Worm (Caenorhabditis elegans) whole organism, L3 larva: Measurements from ENCODE around the gene nspc-9.
"Not testable (repeated sequence)": the region's sequence is repeated elsewhere in the genome, so short reads cannot be mapped to it uniquely, and the experiment has no call there.

Experiments
- R02D3.7 ChIP-seq: fragments of 150-350 bp; optimal IDR thresholded peaks from 2 replicates; lab custom pipeline; 2014; ENCODE audit warnings: missing biosample characterization, missing genetic modification characterization
- ZK546.5 ChIP-seq: sonication (generic microtip); optimal IDR thresholded peaks from 2 replicates; lab custom pipeline; 2017; ENCODE audit warnings: missing biosample characterization, missing genetic modification characterization
- aly-2 ChIP-seq: fragments of 150-350 bp; optimal IDR thresholded peaks from 2 replicates; lab custom pipeline; 2014; ENCODE audit warnings: missing biosample characterization, missing genetic modification characterization
- ama-1 ChIP-seq: fragments of 150-350 bp; optimal IDR thresholded peaks from 2 replicates; lab custom pipeline; 2018
- ceh-16 ChIP-seq: sonication (generic microtip); optimal IDR thresholded peaks from 2 replicates; lab custom pipeline; 2017; ENCODE audit warnings: missing biosample characterization, missing genetic modification characterization
- ceh-28 ChIP-seq: fragments of 150-350 bp; optimal IDR thresholded peaks from 2 replicates; lab custom pipeline; 2014; ENCODE audit warnings: missing biosample characterization, missing genetic modification reagents, missing genetic modification characterization
- ceh-82 ChIP-seq: fragments of 150-350 bp; optimal IDR thresholded peaks from 2 replicates; lab custom pipeline; 2014; ENCODE audit warnings: missing biosample characterization, missing genetic modification characterization
- daf-12 ChIP-seq: fragments of 150-350 bp; optimal IDR thresholded peaks from 2 replicates; lab custom pipeline; 2014; ENCODE audit warnings: missing biosample characterization, missing genetic modification reagents, missing genetic modification characterization
- egl-5 ChIP-seq: fragments of 150-350 bp; optimal IDR thresholded peaks from 2 replicates; lab custom pipeline; 2017; ENCODE audit warnings: missing biosample characterization, missing genetic modification reagents, missing genetic modification characterization, inconsistent platforms
- elt-3 ChIP-seq, 3 experiments: fragments of 150-350 bp in 1 of 3; sonication (generic microtip) in 2 of 3; optimal IDR thresholded peaks; 2 replicates in 2 of 3; 4 replicates in 1 of 3; lab custom pipeline; 2014 to 2017; ENCODE audit warnings: missing biosample characterization in 3 of 3, missing genetic modification characterization in 3 of 3
- fkh-10 ChIP-seq: sonication (generic microtip); optimal IDR thresholded peaks from 2 replicates; lab custom pipeline; 2017; ENCODE audit warnings: missing biosample characterization, missing genetic modification reagents, missing genetic modification characterization
- fkh-2 ChIP-seq: fragments of 150-350 bp; optimal IDR thresholded peaks from 2 replicates; lab custom pipeline; 2014; ENCODE audit warnings: missing biosample characterization, missing genetic modification reagents, missing genetic modification characterization
- fos-1 ChIP-seq: fragments of 150-350 bp; optimal IDR thresholded peaks from 2 replicates; lab custom pipeline; 2014; ENCODE audit warnings: missing biosample characterization, missing genetic modification characterization
- hmg-11 ChIP-seq: sonication (generic microtip); optimal IDR thresholded peaks from 2 replicates; lab custom pipeline; 2016; ENCODE audit warnings: missing genetic modification characterization, missing compliant biosample characterization
- jun-1 ChIP-seq: fragments of 150-350 bp; optimal IDR thresholded peaks from 2 replicates; lab custom pipeline; 2014; ENCODE audit warnings: missing biosample characterization, missing genetic modification reagents, missing genetic modification characterization
- mdl-1 ChIP-seq: fragments of 150-350 bp; optimal IDR thresholded peaks from 2 replicates; lab custom pipeline; 2014; ENCODE audit warnings: missing biosample characterization, missing genetic modification characterization
- mml-1 ChIP-seq: fragments of 150-350 bp; sonication (generic microtip); optimal IDR thresholded peaks from 3 replicates; lab custom pipeline; 2014; ENCODE audit warnings: missing biosample characterization, missing genetic modification characterization
- nfya-1 ChIP-seq: sonication (generic microtip); optimal IDR thresholded peaks from 2 replicates; lab custom pipeline; 2017; ENCODE audit warnings: missing genetic modification characterization, mild to moderate bottlenecking, missing compliant biosample characterization, antibody characterized with exemption, moderate library complexity; ENCODE audit not compliant: insufficient read depth
- nhr-11 ChIP-seq: fragments of 150-350 bp; optimal IDR thresholded peaks from 2 replicates; lab custom pipeline; 2014; ENCODE audit warnings: missing biosample characterization, missing genetic modification characterization
- nhr-23 ChIP-seq: fragments of 150-350 bp; optimal IDR thresholded peaks from 2 replicates; lab custom pipeline; 2014; ENCODE audit warnings: missing biosample characterization, missing genetic modification reagents, missing genetic modification characterization
- nhr-237 ChIP-seq: fragments of 150-350 bp; optimal IDR thresholded peaks from 2 replicates; lab custom pipeline; 2014; ENCODE audit warnings: missing biosample characterization, missing genetic modification characterization
- nhr-28 ChIP-seq: fragments of 150-350 bp; optimal IDR thresholded peaks from 2 replicates; lab custom pipeline; 2014; ENCODE audit warnings: missing biosample characterization, missing genetic modification characterization
- nhr-43 ChIP-seq: sonication (generic microtip); optimal IDR thresholded peaks from 2 replicates; lab custom pipeline; 2016; ENCODE audit warnings: mild to moderate bottlenecking, missing genetic modification characterization, missing compliant biosample characterization; ENCODE audit not compliant: poor library complexity, severe bottlenecking
- nhr-76 ChIP-seq: fragments of 150-350 bp; sonication (generic microtip); optimal IDR thresholded peaks from 5 replicates; lab custom pipeline; 2014; ENCODE audit warnings: missing biosample characterization, missing genetic modification characterization
- nhr-77 ChIP-seq: fragments of 150-350 bp; optimal IDR thresholded peaks from 2 replicates; lab custom pipeline; 2014; ENCODE audit warnings: missing biosample characterization, missing genetic modification characterization
- skn-1 ChIP-seq: fragments of 150-350 bp; optimal IDR thresholded peaks from 2 replicates; lab custom pipeline; 2014; ENCODE audit warnings: missing biosample characterization, missing genetic modification characterization
- snpc-4 ChIP-seq: fragments of 150-350 bp; optimal IDR thresholded peaks from 2 replicates; lab custom pipeline; 2014; ENCODE audit warnings: missing biosample characterization, missing genetic modification characterization
- unc-62 ChIP-seq: fragments of 150-350 bp; sonication (generic microtip); optimal IDR thresholded peaks from 4 replicates; lab custom pipeline; 2014; ENCODE audit warnings: missing biosample characterization, missing genetic modification reagents, missing genetic modification characterization
- zag-1 ChIP-seq: fragments of 150-350 bp; optimal IDR thresholded peaks from 2 replicates; lab custom pipeline; 2014; ENCODE audit warnings: missing biosample characterization, missing genetic modification characterization
- ztf-4 ChIP-seq: fragments of 150-350 bp; optimal IDR thresholded peaks from 2 replicates; lab custom pipeline; 2014; ENCODE audit warnings: missing biosample characterization, missing genetic modification characterization

Gene nspc-9

ce11 chrX:12302755-12303154 lies 40.4 kb downstream of the nspc-9 start, which contains the start of gene dot-1.3:
TSS of gene dot-1.3 (minus strand) at chrX:12302855.
- not testable (repeated sequence) for TF ChIP-seq zag-1, ceh-16, nhr-23 (tag; lab: Kevin White, UChicago)
- TF ChIP-seq, all 47 proteins: peak for 0; not testable (repeated sequence) for 47

- no peak for TF ChIP-seq unc-62 (GFP tag; lab: Kevin White, UChicago)
- no peak for TF ChIP-seq mml-1 (tag; lab: Kevin White, UChicago)
- TF ChIP-seq elt-3 (tag; optimal IDR thresholded peaks at IDR 0.05; lab: Kevin White, UChicago), result no peak
- no peak for TF ChIP-seq daf-12
- TF ChIP-seq nfya-1, result no peak
- TF ChIP-seq zag-1 (tag; lab: Kevin White, UChicago), result no peak
- TF ChIP-seq skn-1, result no peak
- TF ChIP-seq nhr-11 (tag; lab: Kevin White, UChicago), result no peak
- no peak for TF ChIP-seq ztf-4 (tag; lab: Kevin White, UChicago)
- no peak for TF ChIP-seq nhr-28
- no peak for TF ChIP-seq R02D3.7
Measured at ce11 chrX:12299834-12300233, 43.3 kb downstream of the nspc-9 start, which contains the start of gene W06D11.5. TSS of gene W06D11.5 (plus strand) at chrX:12300134.

ce11 chrX:12298324-12298723 lies 44.9 kb downstream of the nspc-9 start, which contains the start of gene W06D11.3:
TSS of gene W06D11.3 (plus strand) at chrX:12298683.
- TF ChIP-seq unc-62 (GFP tag; lab: Kevin White, UChicago), result no peak
- no peak for TF ChIP-seq fkh-2 (tag; lab: Kevin White, UChicago)
- no peak for TF ChIP-seq nfya-1
- no peak for TF ChIP-seq ceh-82 (tag; lab: Kevin White, UChicago)
- TF ChIP-seq ceh-28 (tag; lab: Kevin White, UChicago), result no peak
- TF ChIP-seq skn-1, result no peak
- TF ChIP-seq, all 47 proteins: peak for 0

DNA sequence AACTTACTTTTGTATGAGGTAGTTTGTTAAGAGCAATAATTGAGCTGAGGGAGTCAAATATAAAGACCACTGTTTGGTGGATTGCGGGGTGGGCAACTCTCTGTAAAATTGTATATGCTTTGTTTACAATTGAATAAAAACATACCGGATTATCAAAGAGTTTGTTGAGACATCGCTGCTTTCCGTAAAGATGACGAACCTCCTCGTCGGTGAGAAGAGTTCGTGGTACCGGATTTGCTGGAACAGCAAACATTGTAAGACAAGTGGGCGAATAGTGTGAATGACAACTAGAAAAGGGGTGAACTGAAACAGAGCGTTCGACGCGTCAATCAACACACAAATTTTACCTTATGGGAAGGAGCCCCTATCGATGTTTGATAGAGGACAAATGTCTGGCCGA lies 46.8 kb downstream of the nspc-9 start, which contains the start of gene W06D11.2:
TSS of gene W06D11.2 (minus strand) at position 339 of the 400 bp plus-strand sequence.
- TF ChIP-seq snpc-4 (tag; lab: Kevin White, UChicago) (no peak), mdl-1 (tag; lab: Kevin White, UChicago) (no peak), skn-1 (no peak), nhr-76 (tag; lab: Kevin White, UChicago) (no peak), nfya-1 (no peak), ceh-28 (tag; lab: Kevin White, UChicago) (no peak), nhr-77 (tag; lab: Kevin White, UChicago) (no peak), hmg-11 (tag; lab: Kevin White, UChicago) (no peak), fos-1 (tag; lab: Kevin White, UChicago) (no peak), nhr-11 (tag; lab: Kevin White, UChicago) (no peak), ztf-4 (tag; lab: Kevin White, UChicago) (no peak), ama-1 (no peak), nhr-237 (tag; lab: Kevin White, UChicago) (no peak), fkh-10 (no peak), unc-62 (GFP tag; lab: Kevin White, UChicago) (no peak), elt-3 (tag; optimal IDR thresholded peaks at IDR 0.05; lab: Kevin White, UChicago) (no peak), egl-5 (tag; lab: Kevin White, UChicago) (no peak)
- TF ChIP-seq, all 47 proteins: peak for 0

- no peak for TF ChIP-seq ceh-82 (tag; lab: Kevin White, UChicago)
- no peak for TF ChIP-seq ZK546.5 (tag; lab: Kevin White, UChicago)
- TF ChIP-seq aly-2 (tag; lab: Kevin White, UChicago), result no peak
- no peak for TF ChIP-seq ama-1
- TF ChIP-seq snpc-4 (tag; lab: Kevin White, UChicago), result no peak
- TF ChIP-seq nhr-43 (tag; lab: Kevin White, UChicago), result no peak
- no peak for TF ChIP-seq skn-1
- TF ChIP-seq zag-1 (tag; lab: Kevin White, UChicago), result no peak
- TF ChIP-seq jun-1 (tag; lab: Kevin White, UChicago), result no peak
Measured at ce11 chrX:12294263-12294662, 48.9 kb downstream of the nspc-9 start, which contains the start of gene W06D11.1. TSS of gene W06D11.1 (plus strand) at chrX:12294563.
